Worm (Caenorhabditis elegans): Measurements from ENCODE around the gene BE10.3.

ce11 chrIII:12798469-12798868 lies 9.4 kb upstream of the BE10.3 start, which contains the start of gene agmo-1:
- TF ChIP-seq ztf-11 (tag; optimal IDR thresholded peaks at IDR 0.05), result no peak
- no peak for TF ChIP-seq nhr-2 (tag; optimal IDR thresholded peaks at IDR 0.05)
- no peak for TF ChIP-seq elt-1 (tag; optimal IDR thresholded peaks at IDR 0.05; ENCODE audit: borderline replicate concordance, insufficient read depth)
